Fruit fly (Drosophila melanogaster): ENCODE data around the gene tara.

The tara gene

dm6 chr3R:16227074-16227473, 1.6 kb downstream of the tara start (continued):
- TF ChIP-seq CG13894 (tag; optimal IDR thresholded peaks at IDR 0.05) (peak; percentile 98), cg (GFP tag; optimal IDR thresholded peaks at IDR 0.05) (peak; percentile 22), kay (GFP tag; optimal IDR thresholded peaks at IDR 0.05) (no peak), aop (GFP tag; IDR thresholded peaks at IDR 0.05) (no peak), dan (GFP tag; IDR thresholded peaks at IDR 0.05) (no peak), sima (GFP tag; optimal IDR thresholded peaks at IDR 0.05) (no peak), psq (GFP tag; optimal IDR thresholded peaks at IDR 0.05) (peak; percentile 57), CG1832 (GFP tag; optimal IDR thresholded peaks at IDR 0.05) (no peak), HHEX (GFP tag; optimal IDR thresholded peaks at IDR 0.05) (no peak), D (optimal IDR thresholded peaks at IDR 0.05) (no peak), D (GFP tag; optimal IDR thresholded peaks at IDR 0.05) (peak; percentile 4), kni (GFP tag; optimal IDR thresholded peaks at IDR 0.05) (peak; percentile 82), CHES-1-like (GFP tag; optimal IDR thresholded peaks at IDR 0.05) (no peak), CG8290 (GFP tag; optimal IDR thresholded peaks at IDR 0.05) (no peak), CG8290 (tag; optimal IDR thresholded peaks at IDR 0.05) (no peak), cwo (GFP tag; optimal IDR thresholded peaks at IDR 0.05) (peak; percentile 21), Fer3 (tag; optimal IDR thresholded peaks at IDR 0.05) (no peak), Hr78 (GFP tag; optimal IDR thresholded peaks at IDR 0.05) (peak in 1 of 2 experiments; percentile 44), CG8944 (GFP tag; optimal IDR thresholded peaks at IDR 0.05) (no peak), HmgZ (tag; optimal IDR thresholded peaks at IDR 0.05) (no peak), ind (GFP tag; optimal IDR thresholded peaks at IDR 0.05) (no peak), B-H1 (GFP tag; IDR thresholded peaks at IDR 0.05) (no peak), Atf-2 (GFP tag; optimal IDR thresholded peaks at IDR 0.05) (no peak), CG12769 (tag; optimal IDR thresholded peaks at IDR 0.05) (peak; percentile 49), Ravus (GFP tag; IDR thresholded peaks at IDR 0.05) (no peak)

DNA sequence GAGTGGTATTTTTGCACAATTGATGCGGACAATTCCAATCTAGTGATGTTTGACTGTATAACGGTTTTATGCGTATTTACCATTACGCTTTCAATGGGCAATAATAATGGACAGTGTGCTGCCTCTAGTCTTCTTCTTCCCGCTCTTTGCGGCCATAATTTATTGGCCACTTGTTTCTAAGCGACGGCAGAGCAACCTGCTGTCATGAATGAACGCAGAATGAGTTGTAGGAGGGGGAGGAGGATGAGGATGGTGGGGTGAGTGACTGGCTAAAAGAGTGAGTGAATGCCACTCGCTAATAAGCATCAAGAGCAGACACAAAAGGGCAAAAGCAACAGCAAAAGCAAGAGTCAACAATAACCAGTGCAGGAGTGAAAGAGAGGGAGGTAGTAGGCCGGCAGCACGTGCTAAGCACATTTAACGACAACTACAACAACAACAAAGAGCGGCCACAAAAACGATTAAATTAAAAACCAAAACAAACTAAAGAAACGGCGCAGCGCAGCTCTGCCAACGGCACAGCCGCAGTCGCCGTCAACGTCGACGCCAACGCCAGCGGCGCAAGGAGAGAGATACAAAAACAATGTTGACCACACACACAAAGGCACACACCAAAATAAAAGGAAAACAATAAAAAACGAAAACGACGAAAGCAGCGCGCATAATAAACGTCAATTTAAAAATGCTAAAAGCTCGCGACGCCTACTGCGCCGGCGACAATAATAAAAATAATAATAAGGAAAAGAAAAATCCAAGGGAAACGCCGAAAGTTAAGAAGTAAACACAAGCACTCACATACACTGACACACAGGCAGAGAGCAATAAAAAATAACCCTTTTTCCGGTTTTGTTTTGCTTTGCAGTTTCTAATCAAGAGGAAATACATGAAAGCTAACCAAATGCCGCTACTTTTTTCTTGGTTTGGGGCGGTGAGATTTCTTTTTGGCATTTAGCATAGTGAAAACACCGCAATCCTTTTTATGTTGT, 3.6 kb downstream of the tara start:
- no peak for TF ChIP-seq pnt (GFP tag; optimal IDR thresholded peaks at IDR 0.05)
- no peak for TF ChIP-seq Gug (GFP tag; IDR thresholded peaks at IDR 0.05)
- no peak for TF ChIP-seq Mad (GFP tag; optimal IDR thresholded peaks at IDR 0.05)
- TF ChIP-seq sug (tag; optimal IDR thresholded peaks at IDR 0.05), result peak; percentile 3
- TF ChIP-seq da (GFP tag; optimal IDR thresholded peaks at IDR 0.05), result no peak
- TF ChIP-seq CG1832 (GFP tag; optimal IDR thresholded peaks at IDR 0.05), result peak; percentile 29
- TF ChIP-seq Oli (tag; optimal IDR thresholded peaks at IDR 0.05), result no peak
- TF ChIP-seq wdn (GFP tag; IDR thresholded peaks at IDR 0.05), result no peak
- TF ChIP-seq CG17385 (GFP tag; optimal IDR thresholded peaks at IDR 0.05), result peak; percentile 62
- TF ChIP-seq kah (GFP tag; optimal IDR thresholded peaks at IDR 0.05), result peak; percentile 92
- TF ChIP-seq exex (tag; optimal IDR thresholded peaks at IDR 0.05), result peak; percentile 12
- peak; percentile 72 for TF ChIP-seq sens (GFP tag)
- TF ChIP-seq jigr1 (GFP tag; IDR thresholded peaks at IDR 0.05), result no peak
- TF ChIP-seq Kr (GFP tag; optimal IDR thresholded peaks at IDR 0.05), result peak; percentile 37
- TF ChIP-seq Jarid2 (GFP tag; optimal IDR thresholded peaks at IDR 0.05), result peak; percentile 20
- no peak for TF ChIP-seq CG12391 (tag; optimal IDR thresholded peaks at IDR 0.05)
- peak; percentile 51 for TF ChIP-seq grau (tag; optimal IDR thresholded peaks at IDR 0.05)
- no peak for TF ChIP-seq CG15073 (GFP tag; optimal IDR thresholded peaks at IDR 0.05)
- no peak for TF ChIP-seq Atf-2 (GFP tag; optimal IDR thresholded peaks at IDR 0.05)
- TF ChIP-seq Deaf1 (tag; optimal IDR thresholded peaks at IDR 0.05), result peak; percentile 5
- no peak for TF ChIP-seq CG6813 (GFP tag; optimal IDR thresholded peaks at IDR 0.05)
- TF ChIP-seq tup (GFP tag; optimal IDR thresholded peaks at IDR 0.05), result no peak
- TF ChIP-seq CG1233 (GFP tag; optimal IDR thresholded peaks at IDR 0.05), result no peak
- no peak for TF ChIP-seq CG17829 (tag; optimal IDR thresholded peaks at IDR 0.05)
- TF ChIP-seq Vsx1 (GFP tag; optimal IDR thresholded peaks at IDR 0.05), result peak; percentile 18
- no peak for TF ChIP-seq CG17361 (GFP tag; IDR thresholded peaks at IDR 0.05)
- no peak for TF ChIP-seq pum (GFP tag; optimal IDR thresholded peaks at IDR 0.05)
